Worm (Caenorhabditis elegans): ENCODE data around the gene C33F10.1.

Gene C33F10.1

ce11 chrII:4854761-4855160, 19.9 kb downstream of the C33F10.1 start:
- TF ChIP-seq unc-62 (GFP tag; optimal IDR thresholded peaks at IDR 0.05): no peak
- peak; percentile 35 for TF ChIP-seq unc-55 (GFP tag; optimal IDR thresholded peaks at IDR 0.05)
- TF ChIP-seq nhr-23 (tag; optimal IDR thresholded peaks at IDR 0.05): no peak
- TF ChIP-seq nhr-6 (tag; optimal IDR thresholded peaks at IDR 0.05): no peak
- no peak for TF ChIP-seq gmeb-1 (tag; optimal IDR thresholded peaks at IDR 0.05)
- no peak for TF ChIP-seq lin-11 (tag; optimal IDR thresholded peaks at IDR 0.05)
- TF ChIP-seq lin-13 (GFP tag; optimal IDR thresholded peaks at IDR 0.05): no peak
- no peak for TF ChIP-seq peb-1 (tag; optimal IDR thresholded peaks at IDR 0.05)
- TF ChIP-seq aly-2 (tag; optimal IDR thresholded peaks at IDR 0.05): no peak
- no peak for TF ChIP-seq mbf-1 (tag; optimal IDR thresholded peaks at IDR 0.05)
- TF ChIP-seq sma-9 (GFP tag; optimal IDR thresholded peaks at IDR 0.05): no peak
- TF ChIP-seq sma-9 (tag; optimal IDR thresholded peaks at IDR 0.05): no peak
- TF ChIP-seq C34F6.9 (tag; optimal IDR thresholded peaks at IDR 0.05): peak; percentile 39

- TF ChIP-seq C34F6.9 (tag; optimal IDR thresholded peaks at IDR 0.05) (peak; percentile 15), sma-9 (GFP tag; optimal IDR thresholded peaks at IDR 0.05) (peak; percentile 49), sma-9 (tag; optimal IDR thresholded peaks at IDR 0.05) (no peak), aly-2 (tag; optimal IDR thresholded peaks at IDR 0.05) (no peak), nhr-6 (tag; optimal IDR thresholded peaks at IDR 0.05) (no peak), lsy-2 (tag; optimal IDR thresholded peaks at IDR 0.05) (peak; percentile 2 to 24), peb-1 (tag; optimal IDR thresholded peaks at IDR 0.05) (no peak)
These were observed 20.7 kb downstream of the C33F10.1 start for ce11 chrII:4855489-4855888.

- peak; percentile 32 for TF ChIP-seq sma-9 (GFP tag; optimal IDR thresholded peaks at IDR 0.05)
- TF ChIP-seq sma-9 (tag; optimal IDR thresholded peaks at IDR 0.05): no peak
- no peak for TF ChIP-seq nhr-10 (tag; optimal IDR thresholded peaks at IDR 0.05)
- no peak for TF ChIP-seq mdl-1 (tag; optimal IDR thresholded peaks at IDR 0.05)
- no peak for TF ChIP-seq mbf-1 (tag; optimal IDR thresholded peaks at IDR 0.05)
- TF ChIP-seq snpc-4 (tag; optimal IDR thresholded peaks at IDR 0.05): no peak
- TF ChIP-seq dmd-4 (tag; optimal IDR thresholded peaks at IDR 0.05): no peak
- no peak for TF ChIP-seq unc-62 (GFP tag; optimal IDR thresholded peaks at IDR 0.05)
- no peak for TF ChIP-seq mab-5 (tag; optimal IDR thresholded peaks at IDR 0.05)
- TF ChIP-seq nhr-6 (tag; optimal IDR thresholded peaks at IDR 0.05): no peak
- no peak for TF ChIP-seq fos-1 (tag; optimal IDR thresholded peaks at IDR 0.05)
- TF ChIP-seq nhr-25 (tag; optimal IDR thresholded peaks at IDR 0.05): peak; percentile 73
- TF ChIP-seq nhr-77 (tag; optimal IDR thresholded peaks at IDR 0.05): no peak
- TF ChIP-seq ceh-16 (tag; optimal IDR thresholded peaks at IDR 0.05): no peak
- TF ChIP-seq nhr-129 (tag; optimal IDR thresholded peaks at IDR 0.05): peak; percentile 13
- no peak for TF ChIP-seq peb-1 (tag; optimal IDR thresholded peaks at IDR 0.05)
- peak; percentile 4 for TF ChIP-seq crh-2 (tag; optimal IDR thresholded peaks at IDR 0.05)
- TF ChIP-seq ztf-11 (tag; optimal IDR thresholded peaks at IDR 0.05): no peak
- TF ChIP-seq nhr-237 (tag; optimal IDR thresholded peaks at IDR 0.05): no peak
- TF ChIP-seq sem-4 (tag; optimal IDR thresholded peaks at IDR 0.05): no peak
- no peak for TF ChIP-seq lin-13 (GFP tag; optimal IDR thresholded peaks at IDR 0.05)
- TF ChIP-seq skn-1 (tag; optimal IDR thresholded peaks at IDR 0.05): peak; percentile 1
- no peak for TF ChIP-seq R02D3.7 (tag; optimal IDR thresholded peaks at IDR 0.05)
- TF ChIP-seq ama-1 (optimal IDR thresholded peaks at IDR 0.05): no peak
- no peak for TF ChIP-seq ztf-4 (tag; optimal IDR thresholded peaks at IDR 0.05)
- peak in 1 of 2 experiments; percentile 52 for TF ChIP-seq lsy-2 (tag; optimal IDR thresholded peaks at IDR 0.05)
- no peak for TF ChIP-seq nhr-12 (tag; optimal IDR thresholded peaks at IDR 0.05)
- peak; percentile 11 for TF ChIP-seq gmeb-1 (tag; optimal IDR thresholded peaks at IDR 0.05)
- TF ChIP-seq nhr-11 (tag; optimal IDR thresholded peaks at IDR 0.05): no peak
- no peak for TF ChIP-seq lin-39 (tag; optimal IDR thresholded peaks at IDR 0.05)
- TF ChIP-seq Y55F3AM.14 (GFP tag; optimal IDR thresholded peaks at IDR 0.05): no peak
- no peak for TF ChIP-seq lin-11 (tag; optimal IDR thresholded peaks at IDR 0.05)
- TF ChIP-seq elt-3 (tag; optimal IDR thresholded peaks at IDR 0.05): no peak
- peak; percentile 58 for TF ChIP-seq nhr-21 (tag; optimal IDR thresholded peaks at IDR 0.05)
- TF ChIP-seq aly-2 (tag; optimal IDR thresholded peaks at IDR 0.05): no peak
- TF ChIP-seq zag-1 (tag; optimal IDR thresholded peaks at IDR 0.05): no peak
- no peak for TF ChIP-seq sma-3 (GFP tag; optimal IDR thresholded peaks at IDR 0.05)
- peak; percentile 6 for TF ChIP-seq unc-55 (GFP tag; optimal IDR thresholded peaks at IDR 0.05)
- TF ChIP-seq unc-39 (tag; optimal IDR thresholded peaks at IDR 0.05): no peak
- TF ChIP-seq C34F6.9 (tag; optimal IDR thresholded peaks at IDR 0.05): peak; percentile 54
These were observed 21.3 kb downstream of the C33F10.1 start for ce11 chrII:4856113-4856512.
